In genomic region chr3L:4840039-4840939, dm6 we compare ENCODE assay signal across 1 fruit fly cellular context.
A peak's percentile ranks its signal among the peaks of the same experiment; 100 is the strongest.
TF ChIP-seq lines count a peak whose summit lies in the region.

Gene CG13707 (minus strand): TSS chr3L:4840108.

TF ChIP-seq in whole organism, embryonic, 481 proteins besides CTCF, POLR2A, EP300 and RAD21 (continued from another document):
- peak; percentile 15; the same call in 1 of the 3 replicates for TF ChIP-seq vnd (GFP tag; IDR thresholded peaks at IDR 0.05; lab: Robert Waterston, UW; ENCODE audit: partially characterized antibody)
- peak; percentile 96 for TF ChIP-seq z (GFP tag; IDR thresholded peaks at IDR 0.05; lab: Robert Waterston, UW)
- no peak for TF ChIP-seq Asciz (GFP tag; optimal IDR thresholded peaks at IDR 0.05; lab: Kevin White, UChicago)
- no peak for TF ChIP-seq CG8290 (GFP tag; optimal IDR thresholded peaks at IDR 0.05; lab: Kevin White, UChicago)
- TF ChIP-seq CG8290 (tag; optimal IDR thresholded peaks at IDR 0.05; lab: Kevin White, UChicago): peak in 1 of 2 experiments; percentile 30
- TF ChIP-seq Usf (GFP tag; optimal IDR thresholded peaks at IDR 0.05; lab: Kevin White, UChicago): no peak
- peak; percentile 59; the same call in 1 of the 2 replicates for TF ChIP-seq Awh (GFP tag; IDR thresholded peaks at IDR 0.05; lab: Robert Waterston, UW)
- TF ChIP-seq Meics (GFP tag; optimal IDR thresholded peaks at IDR 0.05; lab: Kevin White, UChicago): peak; percentile 8
- no peak for TF ChIP-seq CG15269 (tag; optimal IDR thresholded peaks at IDR 0.05; lab: Kevin White, UChicago)
- TF ChIP-seq Hmr (GFP tag; optimal IDR thresholded peaks at IDR 0.05; lab: Kevin White, UChicago): peak; percentile 35
- peak; percentile 54; the same call in 2 of the 3 replicates for TF ChIP-seq ci (GFP tag; IDR thresholded peaks at IDR 0.05; lab: Robert Waterston, UW)
- TF ChIP-seq CG30020 (tag; optimal IDR thresholded peaks at IDR 0.05; lab: Kevin White, UChicago): no peak
- TF ChIP-seq chinmo (GFP tag; IDR thresholded peaks at IDR 0.05; lab: Robert Waterston, UW; ENCODE audit: partially characterized antibody): 0 out of 4 replicates have a peak, but pooled peaks have one; percentile 62
- 0 out of 2 replicates have a peak, but pooled peaks have one; percentile 5 for TF ChIP-seq vvl (GFP tag; IDR thresholded peaks at IDR 0.05; lab: Robert Waterston, UW)
- no peak for TF ChIP-seq lov (optimal IDR thresholded peaks at IDR 0.05; lab: Kevin White, UChicago)
- 0 out of 3 replicates have a peak, but pooled peaks have one; percentile 26 for TF ChIP-seq lov (GFP tag; IDR thresholded peaks at IDR 0.05; lab: Robert Waterston, UW)
- TF ChIP-seq Hr51 (GFP tag; optimal IDR thresholded peaks at IDR 0.05; lab: Kevin White, UChicago): no peak
- TF ChIP-seq HLH3B (GFP tag; IDR thresholded peaks at IDR 0.05; lab: Robert Waterston, UW): no peak
- no peak for TF ChIP-seq Mrtf (GFP tag; IDR thresholded peaks at IDR 0.05; lab: Robert Waterston, UW)
- TF ChIP-seq Rx (GFP tag; IDR thresholded peaks at IDR 0.05; lab: Robert Waterston, UW): peak; percentile 46; the same call in 1 of the 2 replicates
- TF ChIP-seq NC2α (GFP tag; optimal IDR thresholded peaks at IDR 0.05; lab: Kevin White, UChicago): no peak
- no peak for TF ChIP-seq CG4617 (GFP tag; optimal IDR thresholded peaks at IDR 0.05; lab: Kevin White, UChicago; ENCODE audit: borderline replicate concordance)
- no peak for TF ChIP-seq Sox100B (GFP tag; optimal IDR thresholded peaks at IDR 0.05; lab: Kevin White, UChicago)
- peak; percentile 17 for TF ChIP-seq CG9817 (tag; optimal IDR thresholded peaks at IDR 0.05; lab: Kevin White, UChicago)
- TF ChIP-seq rib (GFP tag; IDR thresholded peaks at IDR 0.05; lab: Robert Waterston, UW): no peak
- no peak for TF ChIP-seq ranshi (GFP tag; IDR thresholded peaks at IDR 0.05; lab: Robert Waterston, UW)
- no peak for TF ChIP-seq Nf-YC (tag; optimal IDR thresholded peaks at IDR 0.05; lab: Kevin White, UChicago)
- no peak for TF ChIP-seq CG3163 (GFP tag; optimal IDR thresholded peaks at IDR 0.05; lab: Kevin White, UChicago)
- 0 out of 3 replicates have a peak, but pooled peaks have one; percentile 16 for TF ChIP-seq otp (GFP tag; IDR thresholded peaks at IDR 0.05; lab: Robert Waterston, UW)
- peak; percentile 3 for TF ChIP-seq Lhr (GFP tag; optimal IDR thresholded peaks at IDR 0.05; lab: Kevin White, UChicago)
- no peak for TF ChIP-seq CG2116 (GFP tag; optimal IDR thresholded peaks at IDR 0.05; lab: Kevin White, UChicago)
- peak; percentile 19; the same call in 1 of the 2 replicates for TF ChIP-seq CG6689 (GFP tag; IDR thresholded peaks at IDR 0.05; lab: Robert Waterston, UW)
- TF ChIP-seq pita (GFP tag; optimal IDR thresholded peaks at IDR 0.05; lab: Kevin White, UChicago): peak; percentile 58
- peak; percentile 72 for TF ChIP-seq cg (GFP tag; optimal IDR thresholded peaks at IDR 0.05; lab: Kevin White, UChicago)
- TF ChIP-seq ap (GFP tag; IDR thresholded peaks at IDR 0.05; lab: Robert Waterston, UW): no peak
- peak; percentile 27; the same call in 1 of the 2 replicates for TF ChIP-seq CG11085 (GFP tag; IDR thresholded peaks at IDR 0.05; lab: Robert Waterston, UW)
- TF ChIP-seq CG13296 (GFP tag; optimal IDR thresholded peaks at IDR 0.05; lab: Kevin White, UChicago): no peak
- TF ChIP-seq Med (GFP tag; lab: Kevin White, UChicago): peak; percentile 10
- TF ChIP-seq sisA (GFP tag; IDR thresholded peaks at IDR 0.05; lab: Robert Waterston, UW): no peak
- TF ChIP-seq CG15601 (tag; optimal IDR thresholded peaks at IDR 0.05; lab: Kevin White, UChicago): peak; percentile 90
- TF ChIP-seq dmrt99B (tag; optimal IDR thresholded peaks at IDR 0.05; lab: Kevin White, UChicago): peak; percentile 8
- no peak for TF ChIP-seq ssp (GFP tag; IDR thresholded peaks at IDR 0.05; lab: Robert Waterston, UW)
- peak; percentile 32; the same call in 1 of the 2 replicates for TF ChIP-seq H2.0 (GFP tag; IDR thresholded peaks at IDR 0.05; lab: Robert Waterston, UW)
- TF ChIP-seq H15 (GFP tag; IDR thresholded peaks at IDR 0.05; lab: Robert Waterston, UW): no peak
- TF ChIP-seq gsb-n (tag; optimal IDR thresholded peaks at IDR 0.05; lab: Kevin White, UChicago): no peak
- no peak for TF ChIP-seq Xrp1 (GFP tag; IDR thresholded peaks at IDR 0.05; lab: Robert Waterston, UW)
- no peak for TF ChIP-seq CG7928 (GFP tag; optimal IDR thresholded peaks at IDR 0.05; lab: Kevin White, UChicago)
- TF ChIP-seq CG4424 (GFP tag; optimal IDR thresholded peaks at IDR 0.05; lab: Kevin White, UChicago): no peak
- TF ChIP-seq Ravus (GFP tag; IDR thresholded peaks at IDR 0.05; lab: Robert Waterston, UW): no peak
- TF ChIP-seq seq (GFP tag; IDR thresholded peaks at IDR 0.05; lab: Robert Waterston, UW): no peak
- no peak for TF ChIP-seq dpn (GFP tag; optimal IDR thresholded peaks at IDR 0.05; lab: Kevin White, UChicago)
- TF ChIP-seq NFAT (GFP tag; IDR thresholded peaks at IDR 0.05; lab: Robert Waterston, UW): peak; percentile 22; the same call in 1 of the 2 replicates
- TF ChIP-seq Ets65A (GFP tag; lab: Kevin White, UChicago): no peak
- TF ChIP-seq CkIIα-i1 (GFP tag; IDR thresholded peaks at IDR 0.05; lab: Robert Waterston, UW): no peak
- peak; percentile 17 for TF ChIP-seq fd64A (GFP tag; optimal IDR thresholded peaks at IDR 0.05; lab: Kevin White, UChicago)
- TF ChIP-seq gfzf (GFP tag; optimal IDR thresholded peaks at IDR 0.05; lab: Kevin White, UChicago): peak; percentile 35
- peak; percentile 48 for TF ChIP-seq CG15514 (GFP tag; optimal IDR thresholded peaks at IDR 0.05; lab: Kevin White, UChicago)
- TF ChIP-seq pzg (GFP tag; optimal IDR thresholded peaks at IDR 0.05; lab: Kevin White, UChicago): peak; percentile 23
- TF ChIP-seq CG17912 (GFP tag; optimal IDR thresholded peaks at IDR 0.05; lab: Kevin White, UChicago): no peak
- peak; percentile 76 for TF ChIP-seq CG8478 (optimal IDR thresholded peaks at IDR 0.05; lab: Kevin White, UChicago)
- no peak for TF ChIP-seq CG10321 (GFP tag; IDR thresholded peaks at IDR 0.05; lab: Robert Waterston, UW)
- no peak for TF ChIP-seq sima (GFP tag; optimal IDR thresholded peaks at IDR 0.05; lab: Kevin White, UChicago)
- peak in 1 of 2 experiments; percentile 56 for TF ChIP-seq Pdp1 (GFP tag; optimal IDR thresholded peaks at IDR 0.05; lab: Kevin White, UChicago)
- no peak for TF ChIP-seq amos (GFP tag; IDR thresholded peaks at IDR 0.05; lab: Robert Waterston, UW; ENCODE audit: partially characterized antibody)
- TF ChIP-seq CG17802 (tag; optimal IDR thresholded peaks at IDR 0.05; lab: Kevin White, UChicago): no peak
- TF ChIP-seq Vsx1 (GFP tag; optimal IDR thresholded peaks at IDR 0.05; lab: Kevin White, UChicago): no peak
- no peak for TF ChIP-seq mam (GFP tag; optimal IDR thresholded peaks at IDR 0.05; lab: Kevin White, UChicago)
- TF ChIP-seq CG15073 (GFP tag; optimal IDR thresholded peaks at IDR 0.05; lab: Kevin White, UChicago): no peak
- TF ChIP-seq sc (optimal IDR thresholded peaks at IDR 0.05; lab: Kevin White, UChicago): no peak
- no peak for TF ChIP-seq sc (GFP tag; optimal IDR thresholded peaks at IDR 0.05; lab: Kevin White, UChicago)
- peak; percentile 3 for TF ChIP-seq Ets97D (GFP tag; optimal IDR thresholded peaks at IDR 0.05; lab: Kevin White, UChicago)
